Fruit fly (Drosophila melanogaster): ENCODE measurements around the gene Trim9.

DNA sequence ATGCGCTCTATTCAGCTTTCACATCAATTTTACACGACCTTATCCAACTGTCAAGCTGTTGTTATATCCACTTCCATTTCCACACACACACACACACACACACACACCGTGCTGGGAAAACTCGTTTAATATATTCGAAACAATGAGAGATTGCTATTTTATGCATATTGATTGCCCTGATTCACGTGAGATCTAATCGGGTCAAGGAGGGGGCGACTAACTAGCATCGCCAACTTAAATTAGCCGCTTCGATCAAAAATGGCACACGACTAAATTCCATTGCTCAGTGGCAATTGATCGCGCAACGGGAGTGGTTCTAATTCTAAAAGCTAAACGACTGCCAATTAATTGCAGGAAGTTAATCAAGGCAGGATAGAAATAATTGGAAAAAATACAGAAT is 10.7 kb upstream of the Trim9 start, which contains the start of gene CG18302:
- no peak for TF ChIP-seq CG8478 (optimal IDR thresholded peaks at IDR 0.05)
- TF ChIP-seq CTCF (optimal IDR thresholded peaks at IDR 0.05) = no peak

Data from S2 (cell line).